Worm (Caenorhabditis elegans): Measurements from ENCODE around the gene lat-2.

The lat-2 gene

DNA sequence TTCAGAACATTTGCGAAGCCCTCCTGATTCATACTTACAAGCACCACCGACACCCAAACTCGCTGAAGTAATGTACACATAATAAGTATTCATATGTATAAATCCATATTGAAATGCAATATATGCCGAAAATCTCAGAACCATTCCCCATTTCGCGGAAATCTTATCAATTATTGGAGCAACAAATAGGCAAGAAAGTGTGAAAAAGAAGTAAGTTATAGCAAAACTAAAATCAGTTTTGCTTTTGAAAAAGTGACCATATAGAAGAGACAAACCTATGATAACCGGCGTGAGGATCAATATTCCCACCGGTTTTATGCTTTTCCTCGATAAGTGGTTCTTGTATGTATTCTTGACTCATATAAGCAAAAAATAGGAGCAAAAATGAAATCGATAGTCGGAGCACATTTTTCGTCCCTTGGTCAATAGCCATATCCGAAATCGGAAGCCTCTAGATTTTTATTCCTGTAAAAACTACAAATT is 39.3 kb upstream of the lat-2 start, which contains the start of gene Y52E8A.6 (continued):
- no peak for TF ChIP-seq tbp1 (GFP tag; optimal IDR thresholded peaks at IDR 0.05)

- TF ChIP-seq F33H1.4 (GFP tag; IDR thresholded peaks at IDR 0.05) (peak; percentile 82), snpc-1.1 (tag; optimal IDR thresholded peaks at IDR 0.05; ENCODE audit: insufficient read depth) (no peak), lin-26 (GFP tag; IDR thresholded peaks at IDR 0.05) (no peak), hrde-1 (tag; optimal IDR thresholded peaks at IDR 0.05; ENCODE audit: borderline replicate concordance) (no peak), nhr-80 (tag; optimal IDR thresholded peaks at IDR 0.05) (no peak), hmg-1.2 (GFP tag; IDR thresholded peaks at IDR 0.05) (no peak), nfya-2 (GFP tag; IDR thresholded peaks at IDR 0.05) (no peak), rcor-1 (GFP tag; IDR thresholded peaks at IDR 0.05) (no peak), snpc-1.3 (tag; optimal IDR thresholded peaks at IDR 0.05; ENCODE audit: insufficient read depth) (no peak), somi-1 (GFP tag; optimal IDR thresholded peaks at IDR 0.05) (no peak), bed-1 (GFP tag; IDR thresholded peaks at IDR 0.05) (no peak), mxl-1 (tag; optimal IDR thresholded peaks at IDR 0.05) (no peak), madf-6 (GFP tag; IDR thresholded peaks at IDR 0.05) (peak; percentile 73; the same call in 1 of the 2 replicates), ets-4 (GFP tag; optimal IDR thresholded peaks at IDR 0.05) (no peak), dox-1 (GFP tag; IDR thresholded peaks at IDR 0.05) (no peak), F55B11.4 (tag; optimal IDR thresholded peaks at IDR 0.05; ENCODE audit: borderline replicate concordance, insufficient read depth) (no peak), Y95B8A.8 (GFP tag; IDR thresholded peaks at IDR 0.05) (no peak), K11D2.4 (GFP tag; IDR thresholded peaks at IDR 0.05) (no peak), lsl-1 (GFP tag; optimal IDR thresholded peaks at IDR 0.05) (peak; percentile 95), madf-8 (GFP tag; conservative IDR thresholded peaks at IDR 0.05) (peak; percentile 73), T26A5.8 (tag; optimal IDR thresholded peaks at IDR 0.05) (no peak), F49E8.2 (tag; optimal IDR thresholded peaks at IDR 0.05; ENCODE audit: insufficient read depth) (no peak), efl-1 (GFP tag; optimal IDR thresholded peaks at IDR 0.05) (no peak), F37B4.10 (GFP tag; IDR thresholded peaks at IDR 0.05) (no peak), lin-35 (GFP tag; optimal IDR thresholded peaks at IDR 0.05) (no peak), C06A6.2 (GFP tag; conservative IDR thresholded peaks at IDR 0.05) (no peak), cebp-1 (GFP tag; IDR thresholded peaks at IDR 0.05) (no peak), cebp-1 (tag; optimal IDR thresholded peaks at IDR 0.05) (no peak), F22D6.2 (tag; optimal IDR thresholded peaks at IDR 0.05) (no peak), D2030.7 (GFP tag; IDR thresholded peaks at IDR 0.05) (peak; percentile 37; the same call in 1 of the 2 replicates), ceh-79 (tag; optimal IDR thresholded peaks at IDR 0.05) (no peak), hsf-1 (GFP tag; IDR thresholded peaks at IDR 0.05) (no peak), dpff-1 (tag; optimal IDR thresholded peaks at IDR 0.05) (no peak), nfyb-1 (GFP tag; IDR thresholded peaks at IDR 0.05) (no peak), sdz-38 (tag; optimal IDR thresholded peaks at IDR 0.05) (no peak), ceh-27 (GFP tag; optimal IDR thresholded peaks at IDR 0.05) (no peak), mes-4 (tag; optimal IDR thresholded peaks at IDR 0.05) (no peak), ceh-91 (GFP tag; IDR thresholded peaks at IDR 0.05) (peak; percentile 47), xnd-1 (tag; optimal IDR thresholded peaks at IDR 0.05) (peak; percentile 66), madf-10 (tag; optimal IDR thresholded peaks at IDR 0.05) (no peak), B0035.1 (tag; optimal IDR thresholded peaks at IDR 0.05) (no peak), unc-62 (GFP tag; optimal IDR thresholded peaks at IDR 0.05) (no peak)
Measured at ce11 chrII:4320455-4320854, 38.4 kb upstream of the lat-2 start, which contains the start of gene Y52E8A.2. Y52E8A.2 (plus strand) TSS chrII:4320836.

Data from whole organism, young adult.